Worm (Caenorhabditis elegans) whole organism, mixed stage, embryonic: ENCODE measurements around the gene egg-1.

Source experiments
- M03D4.4 ChIP-seq: sonication (generic microtip); optimal IDR thresholded peaks from 2 replicates; lab custom pipeline; 2017; ENCODE audit warnings: mild to moderate bottlenecking, missing genetic modification characterization, missing compliant biosample characterization
- mep-1 ChIP-seq: fragments of 150-350 bp; optimal IDR thresholded peaks from 2 replicates; lab custom pipeline; 2017; ENCODE audit warnings: missing biosample characterization, missing genetic modification reagents, missing genetic modification characterization, inconsistent platforms
- nhr-237 ChIP-seq: fragments of 150-350 bp; optimal IDR thresholded peaks from 2 replicates; lab custom pipeline; 2014; ENCODE audit warnings: missing biosample characterization, missing genetic modification characterization
- pha-4 ChIP-seq: fragments of 150-350 bp; optimal IDR thresholded peaks from 2 replicates; lab custom pipeline; 2018; ENCODE audit warnings: missing biosample characterization, missing genetic modification reagents, missing genetic modification characterization
- snpc-4 ChIP-seq: fragments of 150-350 bp; optimal IDR thresholded peaks from 2 replicates; lab custom pipeline; 2014; ENCODE audit warnings: missing biosample characterization, missing genetic modification characterization
- unc-62 ChIP-seq: fragments of 150-350 bp; optimal IDR thresholded peaks from 2 replicates; lab custom pipeline; 2014; ENCODE audit warnings: missing biosample characterization, missing genetic modification reagents, missing genetic modification characterization
- ztf-11 ChIP-seq: fragments of 150-350 bp; optimal IDR thresholded peaks from 2 replicates; lab custom pipeline; 2014; ENCODE audit warnings: missing biosample characterization, missing genetic modification characterization

ce11 chrIII:5707546-5707945 is 20.4 kb upstream of the egg-1 start:
- TF ChIP-seq snpc-4 (tag; lab: Kevin White, UChicago) (no peak), M03D4.4 (no peak), nhr-237 (tag; lab: Kevin White, UChicago) (no peak), pha-4 (tag; lab: Kevin White, UChicago) (no peak), ztf-11 (no peak), mep-1 (tag; lab: Kevin White, UChicago) (no peak), unc-62 (GFP tag; lab: Kevin White, UChicago) (no peak)
